Worm (Caenorhabditis elegans): ENCODE measurements around the gene sfxn-5.

DNA sequence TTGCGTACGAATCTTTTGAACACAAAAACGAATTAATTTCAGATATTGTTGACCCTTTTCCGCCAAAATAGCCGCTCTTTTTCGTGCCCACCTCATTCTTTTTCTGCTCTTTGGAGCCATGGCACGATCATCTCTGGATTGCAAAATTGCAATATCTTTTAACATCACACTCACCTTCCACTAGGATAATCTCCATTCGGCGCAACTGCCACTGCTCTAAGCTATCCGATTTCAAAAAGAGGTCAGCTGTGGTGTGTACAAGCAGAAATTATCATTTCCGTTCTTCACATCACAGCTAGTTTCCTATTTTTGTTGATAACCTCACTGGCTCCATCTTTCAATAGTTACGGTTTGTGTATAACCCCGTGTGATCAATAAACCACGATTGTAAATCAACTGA lies 21.8 kb upstream of the sfxn-5 start:
- TF ChIP-seq elt-1 (tag; optimal IDR thresholded peaks at IDR 0.05; ENCODE audit: borderline replicate concordance, insufficient read depth) (no peak), lin-13 (tag; optimal IDR thresholded peaks at IDR 0.05) (no peak), elt-3 (tag; optimal IDR thresholded peaks at IDR 0.05) (no peak), snpc-4 (tag; optimal IDR thresholded peaks at IDR 0.05) (no peak), ces-1 (GFP tag; optimal IDR thresholded peaks at IDR 0.05) (no peak), nhr-76 (tag; optimal IDR thresholded peaks at IDR 0.05) (no peak), zip-8 (tag; optimal IDR thresholded peaks at IDR 0.05) (no peak), ceh-43 (GFP tag; optimal IDR thresholded peaks at IDR 0.05) (no peak), tbx-8 (GFP tag; optimal IDR thresholded peaks at IDR 0.05) (no peak), pha-4 (tag; optimal IDR thresholded peaks at IDR 0.05) (no peak), drap-1 (GFP tag; optimal IDR thresholded peaks at IDR 0.05) (no peak), blmp-1 (tag; optimal IDR thresholded peaks at IDR 0.05) (no peak)

Measured in whole organism, mixed stage, embryonic.